Worm (Caenorhabditis elegans) whole organism, L1 larva: ENCODE results near the gene C01G10.4.
"Not testable (repeated sequence)": the region's sequence is repeated elsewhere in the genome, so short reads cannot be mapped to it uniquely, and the experiment has no call there.

Experiments
- C16A3.4 ChIP-seq: fragments of 150-350 bp; optimal IDR thresholded peaks from 2 replicates; lab custom pipeline; 2014; ENCODE audit warnings: missing biosample characterization, missing genetic modification characterization
- F16B12.6 ChIP-seq: fragments of 150-350 bp; optimal IDR thresholded peaks from 2 replicates; lab custom pipeline; 2014; ENCODE audit warnings: missing biosample characterization, missing genetic modification characterization
- blmp-1 ChIP-seq: fragments of 150-350 bp; optimal IDR thresholded peaks from 2 replicates; lab custom pipeline; 2014; ENCODE audit warnings: missing biosample characterization, missing genetic modification characterization
- ceh-8 ChIP-seq: fragments of 200-800 bp; sonication (Bioruptor generic); optimal IDR thresholded peaks from 2 replicates; lab custom pipeline; 2018; ENCODE audit warnings: mild to moderate bottlenecking, missing genetic modification characterization, moderate library complexity, missing compliant biosample characterization
- ceh-82 ChIP-seq, 3 experiments: fragments of 150-350 bp in 1 of 3; sonication (generic microtip) in 2 of 3; optimal IDR thresholded peaks; 2 replicates each; lab custom pipeline; 2014 to 2017; ENCODE audit warnings: missing biosample characterization in 3 of 3, missing genetic modification characterization in 3 of 3
- ceh-88 ChIP-seq: fragments of 200-800 bp; sonication (Bioruptor generic); IDR thresholded peaks from 2 replicates; pipeline ENCODE4 v1.3.6; 2022; ENCODE audit warnings: missing genetic modification characterization, missing compliant biosample characterization
- ceh-90 ChIP-seq: sonication (generic microtip); optimal IDR thresholded peaks from 2 replicates; lab custom pipeline; 2016; ENCODE audit warnings: missing genetic modification characterization, missing compliant biosample characterization
- ces-1 ChIP-seq: fragments of 150-350 bp; optimal IDR thresholded peaks from 2 replicates; lab custom pipeline; 2014; ENCODE audit warnings: missing biosample characterization, missing genetic modification reagents, missing genetic modification characterization
- efl-1 ChIP-seq, 4 experiments: fragments of 150-350 bp; optimal IDR thresholded peaks in 3 of 4; peaks in 1 of 4; 1 replicate in 1 of 4; 2 replicates in 3 of 4; lab custom pipeline; 2014; ENCODE audit warnings: missing biosample characterization in 2 of 4, missing genetic modification characterization in 2 of 4, missing genetic modification reagents in 2 of 4
- efl-3 ChIP-seq: fragments of 200-800 bp; sonication (Bioruptor generic); optimal IDR thresholded peaks from 2 replicates; lab custom pipeline; 2018; ENCODE audit warnings: mild to moderate bottlenecking, missing genetic modification characterization, missing compliant biosample characterization
- egl-27 ChIP-seq, 2 experiments: fragments of 150-350 bp in 1 of 2; sonication (generic microtip); optimal IDR thresholded peaks; 3 replicates each; lab custom pipeline; 2017 to 2018; ENCODE audit warnings: missing biosample characterization in 2 of 2, missing genetic modification characterization in 2 of 2, missing genetic modification reagents in 2 of 2
- elt-2 ChIP-seq: sonication (generic microtip); optimal IDR thresholded peaks from 2 replicates; lab custom pipeline; 2016; ENCODE audit warnings: missing genetic modification characterization, mild to moderate bottlenecking, inconsistent platforms, missing compliant biosample characterization, missing genetic modification reagents
- fkh-10 ChIP-seq: sonication (generic microtip); optimal IDR thresholded peaks from 2 replicates; lab custom pipeline; 2017; ENCODE audit warnings: missing biosample characterization, missing genetic modification reagents, missing genetic modification characterization
- fkh-4 ChIP-seq: sonication (generic microtip); optimal IDR thresholded peaks from 2 replicates; lab custom pipeline; 2016; ENCODE audit warnings: missing compliant biosample characterization, missing genetic modification characterization, borderline replicate concordance
- fos-1 ChIP-seq: fragments of 150-350 bp; optimal IDR thresholded peaks from 2 replicates; lab custom pipeline; 2014; ENCODE audit warnings: missing biosample characterization, missing genetic modification characterization
- grh-1 ChIP-seq: fragments of 200-800 bp; sonication (Bioruptor generic); IDR thresholded peaks from 2 replicates; pipeline ENCODE4 v1.3.6; 2022; ENCODE audit warnings: missing genetic modification reagents, missing genetic modification characterization, missing compliant biosample characterization
- isw-1 ChIP-seq: fragments of 200-800 bp; sonication (Bioruptor generic); IDR thresholded peaks from 2 replicates; pipeline ENCODE4 v1.3.6; 2022; ENCODE audit warnings: missing genetic modification characterization, missing compliant biosample characterization
- lin-39 ChIP-seq: fragments of 150-350 bp; optimal IDR thresholded peaks from 2 replicates; lab custom pipeline; 2014; ENCODE audit warnings: missing biosample characterization, missing genetic modification reagents, missing genetic modification characterization
- lsy-2 ChIP-seq, 2 experiments: fragments of 150-350 bp; optimal IDR thresholded peaks; 2 replicates each; lab custom pipeline; 2014; ENCODE audit warnings: missing biosample characterization in 2 of 2, missing genetic modification characterization in 2 of 2
- mep-1 ChIP-seq: fragments of 150-350 bp; optimal IDR thresholded peaks from 2 replicates; lab custom pipeline; 2014; ENCODE audit warnings: missing biosample characterization, missing genetic modification characterization
- nhr-20 ChIP-seq: sonication (generic microtip); optimal IDR thresholded peaks from 2 replicates; lab custom pipeline; 2016; ENCODE audit warnings: mild to moderate bottlenecking, missing genetic modification characterization, missing compliant biosample characterization
- nhr-76 ChIP-seq: sonication (generic microtip); optimal IDR thresholded peaks from 2 replicates; lab custom pipeline; 2017; ENCODE audit warnings: missing biosample characterization, missing genetic modification characterization
- nhr-85 ChIP-seq: sonication (generic microtip); peaks from one replicate; lab custom pipeline; 2016; ENCODE audit warnings: missing genetic modification characterization, inconsistent platforms, missing compliant biosample characterization
- pax-3 ChIP-seq: fragments of 200-800 bp; sonication (Bioruptor generic); optimal IDR thresholded peaks from 2 replicates; lab custom pipeline; 2018; ENCODE audit warnings: mild to moderate bottlenecking, missing genetic modification characterization, moderate library complexity, missing compliant biosample characterization
- rnt-1 ChIP-seq: sonication (generic microtip); optimal IDR thresholded peaks from 2 replicates; lab custom pipeline; 2016; ENCODE audit warnings: mild to moderate bottlenecking, missing genetic modification characterization, moderate library complexity, missing compliant biosample characterization
- sox-4 ChIP-seq: sonication (generic microtip); optimal IDR thresholded peaks from 2 replicates; lab custom pipeline; 2016; ENCODE audit warnings: missing genetic modification characterization, missing compliant biosample characterization
- unc-30 ChIP-seq: sonication (generic microtip); optimal IDR thresholded peaks from 2 replicates; lab custom pipeline; 2017; ENCODE audit warnings: missing biosample characterization, missing genetic modification characterization
- zip-4 ChIP-seq: fragments of 200-800 bp; sonication (Bioruptor generic); optimal IDR thresholded peaks from 2 replicates; lab custom pipeline; 2018; ENCODE audit warnings: mild to moderate bottlenecking, missing genetic modification characterization, moderate library complexity, missing compliant biosample characterization
- ztf-4 ChIP-seq: fragments of 150-350 bp; optimal IDR thresholded peaks from 2 replicates; lab custom pipeline; 2014; ENCODE audit warnings: missing biosample characterization, missing genetic modification characterization

Gene C01G10.4

DNA sequence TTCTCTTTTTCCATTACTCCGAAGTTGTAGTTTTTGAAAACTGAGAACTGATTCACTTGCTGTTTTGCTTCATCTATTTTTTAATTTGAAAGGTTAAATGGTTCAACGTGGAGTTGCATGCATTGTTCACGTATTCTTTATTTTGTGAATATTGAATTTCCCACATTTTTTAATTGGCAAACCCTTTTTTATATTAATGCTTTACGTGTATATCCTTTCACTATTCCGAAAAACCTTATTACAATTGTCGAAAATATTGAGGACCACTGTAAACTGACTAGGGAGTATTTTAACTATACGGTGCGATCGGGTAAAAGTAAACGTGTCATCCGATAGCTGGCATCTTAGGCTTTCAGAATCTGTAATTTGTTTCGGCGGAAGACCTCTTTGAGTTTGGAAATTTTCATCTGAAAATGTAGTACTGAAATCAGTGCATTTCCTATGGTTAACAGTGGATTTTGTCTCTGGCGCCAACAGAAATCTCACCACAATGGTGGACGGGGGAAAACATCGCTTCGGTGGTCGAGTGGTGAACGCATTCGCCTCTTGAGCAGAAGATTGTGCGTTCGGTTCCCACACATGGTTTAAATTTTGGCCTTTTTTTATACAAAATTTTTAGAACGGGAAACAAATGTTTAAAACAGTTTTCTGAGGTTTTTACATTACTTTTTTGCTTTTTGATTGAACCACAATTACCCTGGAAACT is 16.5 kb downstream of the C01G10.4 start, which contains the start of gene C01G10.14:
Gene C01G10.14, minus strand, starts transcription at position 51 of the 706 bp plus-strand sequence.
- not testable (repeated sequence) for TF ChIP-seq fos-1 (tag; lab: Kevin White, UChicago); F16B12.6 (tag; lab: Kevin White, UChicago); ztf-4

DNA sequence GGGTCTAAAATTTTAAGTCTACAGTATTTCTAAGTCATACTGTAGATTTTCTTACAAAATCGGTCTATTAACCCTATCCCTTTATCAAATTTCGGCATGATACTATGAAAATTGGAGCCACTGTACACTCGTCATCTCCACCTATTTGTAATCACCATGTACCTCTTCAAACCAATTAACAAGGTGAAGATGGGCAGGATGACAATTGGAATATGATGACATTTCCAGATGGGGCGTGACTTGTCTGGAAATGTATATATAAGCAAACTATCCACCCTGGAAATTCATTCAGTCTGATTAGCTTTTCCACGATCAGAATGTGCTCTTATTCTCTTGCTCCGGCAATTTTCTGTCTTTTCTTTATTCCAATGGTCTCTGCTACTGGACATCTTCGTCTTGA is 19.7 kb downstream of the C01G10.4 start, which contains the start of gene Y75B12A.2:
Gene Y75B12A.2, plus strand, starts transcription at position 301 of the 400 bp plus-strand sequence.
- TF ChIP-seq efl-1 (optimal IDR thresholded peaks at IDR 0.05; lab: Kevin White, UChicago) = no peak
- TF ChIP-seq efl-1 (GFP tag; optimal IDR thresholded peaks at IDR 0.05 in 1 of 2; lab: Kevin White, UChicago) = no peak
- no peak for TF ChIP-seq lin-39 (tag; lab: Kevin White, UChicago)
- no peak for TF ChIP-seq zip-4 (GFP tag; lab: Kevin White, UChicago)
- no peak for TF ChIP-seq elt-2
- TF ChIP-seq lsy-2 (tag; optimal IDR thresholded peaks at IDR 0.05; lab: Kevin White, UChicago) = no peak
- no peak for TF ChIP-seq blmp-1 (tag; lab: Kevin White, UChicago)
- TF ChIP-seq ceh-88 (GFP tag; lab: Robert Waterston, UW) = no peak
- TF ChIP-seq egl-27 (tag; optimal IDR thresholded peaks at IDR 0.05; lab: Kevin White, UChicago) = no peak
- TF ChIP-seq efl-3 = no peak
- TF ChIP-seq mep-1 (tag; lab: Kevin White, UChicago) = no peak
- TF ChIP-seq ces-1 (GFP tag; lab: Kevin White, UChicago) = no peak
- TF ChIP-seq grh-1 (GFP tag; lab: Robert Waterston, UW) = no peak
- TF ChIP-seq rnt-1 (tag; lab: Kevin White, UChicago) = no peak
- TF ChIP-seq ceh-82 (tag; optimal IDR thresholded peaks at IDR 0.05; lab: Kevin White, UChicago) = no peak
- no peak for TF ChIP-seq fkh-10 (GFP tag; lab: Kevin White, UChicago)

DNA sequence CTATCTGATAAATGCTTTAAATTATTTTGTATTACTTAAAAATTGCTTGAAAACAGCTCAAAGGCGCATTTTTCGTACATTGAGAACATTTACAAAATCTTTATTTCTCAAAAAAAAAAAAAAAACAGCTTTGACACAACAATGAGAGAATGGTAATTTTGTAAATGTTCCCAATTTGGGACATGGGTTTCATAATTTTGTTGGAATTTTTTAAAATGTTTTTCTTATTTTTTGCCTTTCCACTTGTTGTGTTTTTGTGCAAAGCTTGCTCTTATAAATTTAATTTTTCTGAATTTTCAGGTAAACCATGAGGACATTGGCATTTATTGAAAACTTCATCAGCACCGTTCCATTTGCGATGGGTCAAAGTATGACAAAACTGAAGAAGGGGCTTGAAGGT is 22.1 kb downstream of the C01G10.4 start, which contains the start of gene T01G5.7:
Gene T01G5.7, plus strand, starts transcription at position 301 of the 400 bp plus-strand sequence.
- TF ChIP-seq nhr-76 (tag; lab: Kevin White, UChicago) (no peak), ceh-90 (no peak), unc-30 (tag; lab: Kevin White, UChicago) (no peak)

DNA sequence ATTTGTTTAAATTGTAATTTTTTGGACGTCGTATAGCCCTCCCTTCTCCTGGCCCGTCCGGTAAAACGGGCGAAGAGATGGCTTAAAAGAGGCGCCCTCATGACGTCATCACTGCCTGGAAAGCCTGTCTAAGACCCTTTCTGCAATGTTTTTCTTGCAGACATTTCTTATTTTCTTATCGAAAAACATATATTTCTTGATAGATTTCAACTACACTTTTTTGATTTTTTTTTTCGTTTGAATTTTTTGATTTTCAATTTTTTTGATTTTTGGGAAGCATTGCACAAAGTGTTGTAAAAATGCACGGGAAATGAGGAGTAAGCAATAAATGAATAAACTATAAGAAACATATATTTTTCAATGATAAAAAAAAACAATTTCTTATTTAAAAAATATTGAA is 24.5 kb downstream of the C01G10.4 start, which contains the start of gene T01G5.6:
Gene T01G5.6, minus strand, starts transcription at position 101 of the 400 bp plus-strand sequence.
- no peak for TF ChIP-seq zip-4 (GFP tag; lab: Kevin White, UChicago)
- no peak for TF ChIP-seq nhr-85 (tag; lab: Kevin White, UChicago)
- no peak for TF ChIP-seq blmp-1 (tag; lab: Kevin White, UChicago)
- TF ChIP-seq fkh-4 (tag; lab: Kevin White, UChicago) = no peak
- no peak for TF ChIP-seq C16A3.4
- no peak for TF ChIP-seq ceh-82 (tag; optimal IDR thresholded peaks at IDR 0.05; lab: Kevin White, UChicago)
- no peak for TF ChIP-seq sox-4 (tag; lab: Kevin White, UChicago)
- no peak for TF ChIP-seq rnt-1 (tag; lab: Kevin White, UChicago)
- TF ChIP-seq ceh-8 (GFP tag; lab: Kevin White, UChicago) = no peak
- no peak for TF ChIP-seq ceh-88 (GFP tag; lab: Robert Waterston, UW)
- no peak for TF ChIP-seq fos-1 (tag; lab: Kevin White, UChicago)
- TF ChIP-seq F16B12.6 (tag; lab: Kevin White, UChicago) = no peak
- TF ChIP-seq isw-1 (GFP tag; lab: Robert Waterston, UW) = no peak
- no peak for TF ChIP-seq efl-3

DNA sequence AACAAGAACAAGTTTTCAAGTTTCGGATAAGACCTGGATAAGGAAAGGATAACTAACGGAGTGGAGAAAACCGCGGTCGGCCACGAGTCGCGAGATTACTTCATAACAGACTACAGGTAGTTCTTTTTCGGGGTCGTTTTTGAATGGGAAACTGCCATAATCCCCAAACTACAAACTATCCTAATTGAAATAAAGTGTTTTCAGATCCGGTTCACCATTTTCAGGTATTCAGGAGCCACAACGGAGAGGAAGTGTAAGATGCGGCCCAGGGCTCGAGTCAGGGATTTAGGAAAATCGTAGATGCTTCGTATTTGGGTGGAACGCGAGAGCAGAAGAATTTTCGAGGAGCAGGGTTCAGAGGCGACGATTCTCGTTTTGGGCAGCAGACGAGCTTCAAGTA is 26.4 kb downstream of the C01G10.4 start, which contains the start of gene T01G5.8:
Gene T01G5.8, plus strand, starts transcription at position 301 of the 400 bp plus-strand sequence.
- not testable (repeated sequence) for TF ChIP-seq F16B12.6 (tag; lab: Kevin White, UChicago); nhr-85 (tag; lab: Kevin White, UChicago); pax-3

DNA sequence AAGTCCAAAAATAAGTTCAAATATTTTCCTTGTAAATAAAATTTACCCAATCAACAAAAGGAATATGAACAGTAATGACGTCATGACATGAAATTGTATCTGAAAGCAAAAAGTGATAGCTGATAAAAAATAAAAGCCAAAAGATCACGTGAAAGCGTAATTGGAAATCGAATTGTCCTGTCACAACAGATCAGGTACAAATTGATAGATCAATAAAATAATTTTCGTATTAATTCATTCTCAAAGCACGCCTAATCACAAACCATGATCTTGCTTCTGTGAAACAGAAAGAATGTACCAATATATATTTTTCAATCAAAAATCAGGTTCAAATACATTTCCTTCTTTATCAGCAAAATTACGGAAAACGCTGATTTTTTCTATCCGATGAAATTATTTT is 30.0 kb downstream of the C01G10.4 start, which contains the start of gene flor-1:
Gene flor-1, minus strand, starts transcription at position 101 of the 400 bp plus-strand sequence.
- TF ChIP-seq nhr-20 (tag; lab: Kevin White, UChicago) (peak; percentile 18), ceh-82 (tag; optimal IDR thresholded peaks at IDR 0.05; lab: Kevin White, UChicago) (no peak)
